Worm (Caenorhabditis elegans) whole organism, young adult: Measurements from ENCODE around the gene his-17.

ENCODE experiments used
- B0261.1 ChIP-seq: sonication (generic microtip); optimal IDR thresholded peaks from 2 replicates; lab custom pipeline; 2016; ENCODE audit warnings: mild to moderate bottlenecking, missing genetic modification characterization, moderate library complexity, missing compliant biosample characterization
- C06A6.2 ChIP-seq: fragments of 200-800 bp; sonication (Bioruptor generic); conservative IDR thresholded peaks from 2 replicates; pipeline ENCODE4 v1.3.6; 2022; ENCODE audit warnings: missing genetic modification characterization, missing compliant biosample characterization
- F52B5.7 ChIP-seq: sonication (generic microtip); optimal IDR thresholded peaks from 2 replicates; lab custom pipeline; 2016; ENCODE audit warnings: mild to moderate bottlenecking, missing genetic modification characterization, missing compliant biosample characterization
- F55B11.4 ChIP-seq: sonication (generic microtip); optimal IDR thresholded peaks from 2 replicates; lab custom pipeline; 2016; ENCODE audit warnings: missing compliant biosample characterization, missing genetic modification characterization, borderline replicate concordance; ENCODE audit not compliant: insufficient read depth
- F57C9.4 ChIP-seq: sonication (generic microtip); optimal IDR thresholded peaks from 2 replicates; lab custom pipeline; 2017; ENCODE audit warnings: mild to moderate bottlenecking, missing genetic modification characterization, missing compliant biosample characterization
- K11D2.4 ChIP-seq: fragments of 200-800 bp; sonication (Bioruptor generic); IDR thresholded peaks from 2 replicates; pipeline ENCODE4 v1.3.6; 2022; ENCODE audit warnings: missing genetic modification reagents, missing genetic modification characterization, missing compliant biosample characterization
- Y79H2A.3 ChIP-seq: fragments of 200-800 bp; sonication (Bioruptor generic); conservative IDR thresholded peaks from 2 replicates; pipeline ENCODE4 v1.3.6; 2022; ENCODE audit warnings: missing genetic modification reagents, missing genetic modification characterization, missing compliant biosample characterization
- ama-1 ChIP-seq, 3 experiments: fragments of 150-350 bp in 1 of 3; sonication (generic microtip) in 2 of 3; optimal IDR thresholded peaks; 2 replicates each; lab custom pipeline; 2014 to 2018; ENCODE audit warnings: missing biosample characterization in 2 of 3, missing genetic modification characterization in 2 of 3, missing genetic modification reagents in 2 of 3
- athp-1 ChIP-seq: sonication (generic microtip); optimal IDR thresholded peaks from 2 replicates; lab custom pipeline; 2017; ENCODE audit warnings: mild to moderate bottlenecking, missing genetic modification characterization, missing compliant biosample characterization
- attf-5 ChIP-seq: fragments of 200-800 bp; sonication (Bioruptor generic); optimal IDR thresholded peaks from 2 replicates; lab custom pipeline; 2018; ENCODE audit warnings: mild to moderate bottlenecking, missing genetic modification characterization, missing compliant biosample characterization
- attf-6 ChIP-seq: fragments of 200-800 bp; sonication (Bioruptor generic); IDR thresholded peaks from 2 replicates; pipeline ENCODE4 v1.3.6; 2022; ENCODE audit warnings: missing genetic modification reagents, missing genetic modification characterization, missing compliant biosample characterization
- ccch-3 ChIP-seq: fragments of 200-800 bp; sonication (Bioruptor generic); optimal IDR thresholded peaks from 2 replicates; lab custom pipeline; 2018; ENCODE audit warnings: mild to moderate bottlenecking, missing genetic modification characterization, missing compliant biosample characterization
- cebp-1 ChIP-seq, 2 experiments: fragments of 200-800 bp in 1 of 2; sonication (Bioruptor generic) in 1 of 2; sonication (generic microtip) in 1 of 2; IDR thresholded peaks in 1 of 2; optimal IDR thresholded peaks in 1 of 2; 2 replicates each; pipeline versions ENCODE4 v1.3.6 to Lab custom; 2017 to 2022; ENCODE audit warnings: missing compliant biosample characterization in 2 of 2, missing genetic modification characterization in 2 of 2, mild to moderate bottlenecking in 1 of 2, missing genetic modification reagents in 1 of 2, moderate library complexity in 1 of 2
- cebp-2 ChIP-seq: fragments of 200-800 bp; sonication (Bioruptor generic); IDR thresholded peaks from 2 replicates; pipeline ENCODE4 v1.3.6; 2022; ENCODE audit warnings: missing genetic modification characterization, missing compliant biosample characterization
- ceh-100 ChIP-seq: fragments of 200-800 bp; sonication (Bioruptor generic); IDR thresholded peaks from 2 replicates; pipeline ENCODE4 v1.3.6; 2022; ENCODE audit warnings: missing genetic modification reagents, missing genetic modification characterization, missing compliant biosample characterization
- ceh-91 ChIP-seq: fragments of 200-800 bp; sonication (Bioruptor generic); IDR thresholded peaks from 2 replicates; pipeline ENCODE4 v1.3.6; 2022; ENCODE audit warnings: missing genetic modification reagents, missing genetic modification characterization, missing compliant biosample characterization
- hrde-1 ChIP-seq: sonication (generic microtip); optimal IDR thresholded peaks from 2 replicates; lab custom pipeline; 2016; ENCODE audit warnings: missing genetic modification characterization, mild to moderate bottlenecking, missing compliant biosample characterization, moderate library complexity, missing genotype, missing genetic modification reagents, borderline replicate concordance
- lag-1 ChIP-seq: fragments of 200-800 bp; sonication (Bioruptor generic); IDR thresholded peaks from 2 replicates; pipeline ENCODE4 v1.3.6; 2022; ENCODE audit warnings: missing genetic modification reagents, missing genetic modification characterization, missing compliant biosample characterization
- let-526 ChIP-seq: fragments of 200-800 bp; sonication (Bioruptor generic); IDR thresholded peaks from 2 replicates; pipeline ENCODE4 v1.3.6; 2022; ENCODE audit warnings: missing genetic modification reagents, missing genetic modification characterization, missing compliant biosample characterization
- let-607 ChIP-seq, 2 experiments: fragments of 200-800 bp in 1 of 2; sonication (Bioruptor generic) in 1 of 2; sonication (generic microtip) in 1 of 2; optimal IDR thresholded peaks; 2 replicates each; lab custom pipeline; 2016 to 2018; ENCODE audit warnings: mild to moderate bottlenecking in 2 of 2, missing compliant biosample characterization in 2 of 2, missing genetic modification characterization in 2 of 2, moderate library complexity in 2 of 2, missing genotype in 1 of 2
- lin-26 ChIP-seq: fragments of 200-800 bp; sonication (Bioruptor generic); IDR thresholded peaks from 2 replicates; pipeline ENCODE4 v1.3.6; 2022; ENCODE audit warnings: missing genetic modification reagents, missing genetic modification characterization, missing compliant biosample characterization
- lin-40 ChIP-seq: sonication (generic microtip); optimal IDR thresholded peaks from 2 replicates; lab custom pipeline; 2016; ENCODE audit warnings: missing genetic modification characterization, mild to moderate bottlenecking, missing compliant biosample characterization, missing genotype, missing genetic modification reagents
- lin-54 ChIP-seq: fragments of 200-800 bp; sonication (Bioruptor generic); optimal IDR thresholded peaks from 2 replicates; lab custom pipeline; 2018; ENCODE audit warnings: mild to moderate bottlenecking, missing genetic modification characterization, missing compliant biosample characterization
- lsl-1 ChIP-seq: fragments of 200-800 bp; sonication (Bioruptor generic); optimal IDR thresholded peaks from 2 replicates; lab custom pipeline; 2018; ENCODE audit warnings: mild to moderate bottlenecking, missing genetic modification characterization, moderate library complexity, missing compliant biosample characterization
- lsy-27 ChIP-seq: sonication (generic microtip); optimal IDR thresholded peaks from 2 replicates; lab custom pipeline; 2017; ENCODE audit warnings: missing genetic modification characterization, mild to moderate bottlenecking, missing compliant biosample characterization, antibody characterized with exemption, missing genotype, borderline replicate concordance; ENCODE audit not compliant: insufficient read depth
- madf-3 ChIP-seq: fragments of 200-800 bp; sonication (Bioruptor generic); IDR thresholded peaks from 2 replicates; pipeline ENCODE4 v1.3.6; 2022; ENCODE audit warnings: missing genetic modification reagents, missing genetic modification characterization, missing compliant biosample characterization
- mcd-1 ChIP-seq: fragments of 200-800 bp; sonication (Bioruptor generic); IDR thresholded peaks from 2 replicates; pipeline ENCODE4 v1.3.6; 2022; ENCODE audit warnings: missing genetic modification reagents, missing genetic modification characterization, missing compliant biosample characterization
- nhr-179 ChIP-seq: sonication (generic microtip); optimal IDR thresholded peaks from 2 replicates; lab custom pipeline; 2016; ENCODE audit warnings: mild to moderate bottlenecking, missing genetic modification characterization, missing compliant biosample characterization
- nhr-27 ChIP-seq: fragments of 200-800 bp; sonication (Bioruptor generic); optimal IDR thresholded peaks from 2 replicates; lab custom pipeline; 2018; ENCODE audit warnings: mild to moderate bottlenecking, missing genetic modification characterization, moderate library complexity, missing compliant biosample characterization
- nhr-80 ChIP-seq: sonication (generic microtip); optimal IDR thresholded peaks from 2 replicates; lab custom pipeline; 2016; ENCODE audit warnings: missing genetic modification characterization, missing compliant biosample characterization
- nhr-90 ChIP-seq: sonication (generic microtip); optimal IDR thresholded peaks from 2 replicates; lab custom pipeline; 2016; ENCODE audit warnings: missing genotype, mild to moderate bottlenecking, missing genetic modification characterization, missing compliant biosample characterization
- rcor-1 ChIP-seq: fragments of 200-800 bp; sonication (Bioruptor generic); IDR thresholded peaks from 2 replicates; pipeline ENCODE4 v1.3.6; 2022; ENCODE audit warnings: missing genetic modification reagents, missing genetic modification characterization, missing compliant biosample characterization
- snpc-1.3 ChIP-seq: sonication (generic microtip); optimal IDR thresholded peaks from 2 replicates; lab custom pipeline; 2017; ENCODE audit warnings: missing genetic modification characterization, mild to moderate bottlenecking, missing compliant biosample characterization, antibody characterized with exemption, moderate library complexity, missing genotype, missing genetic modification reagents; ENCODE audit not compliant: insufficient read depth
- snpc-3.4 ChIP-seq: sonication (generic microtip); optimal IDR thresholded peaks from 2 replicates; lab custom pipeline; 2017; ENCODE audit warnings: missing genetic modification characterization, mild to moderate bottlenecking, missing compliant biosample characterization, antibody characterized with exemption, moderate library complexity, missing genotype, missing genetic modification reagents
- somi-1 ChIP-seq: fragments of 200-800 bp; sonication (Bioruptor generic); optimal IDR thresholded peaks from 2 replicates; lab custom pipeline; 2018; ENCODE audit warnings: mild to moderate bottlenecking, missing genetic modification characterization, missing compliant biosample characterization
- xnd-1 ChIP-seq: sonication (generic microtip); optimal IDR thresholded peaks from 2 replicates; lab custom pipeline; 2016; ENCODE audit warnings: missing genotype, missing genetic modification reagents, missing genetic modification characterization, missing compliant biosample characterization
- ztf-26 ChIP-seq: sonication (generic microtip); optimal IDR thresholded peaks from 2 replicates; lab custom pipeline; 2017; ENCODE audit warnings: missing genetic modification characterization, missing compliant biosample characterization
- ztf-28 ChIP-seq: fragments of 200-800 bp; sonication (Bioruptor generic); IDR thresholded peaks from 2 replicates; pipeline ENCODE4 v1.3.6; 2022; ENCODE audit warnings: missing genetic modification reagents, missing genetic modification characterization, missing compliant biosample characterization
- ztf-3 ChIP-seq: fragments of 200-800 bp; sonication (Bioruptor generic); optimal IDR thresholded peaks from 2 replicates; lab custom pipeline; 2018; ENCODE audit warnings: mild to moderate bottlenecking, missing genetic modification characterization, missing compliant biosample characterization

The his-17 gene

DNA sequence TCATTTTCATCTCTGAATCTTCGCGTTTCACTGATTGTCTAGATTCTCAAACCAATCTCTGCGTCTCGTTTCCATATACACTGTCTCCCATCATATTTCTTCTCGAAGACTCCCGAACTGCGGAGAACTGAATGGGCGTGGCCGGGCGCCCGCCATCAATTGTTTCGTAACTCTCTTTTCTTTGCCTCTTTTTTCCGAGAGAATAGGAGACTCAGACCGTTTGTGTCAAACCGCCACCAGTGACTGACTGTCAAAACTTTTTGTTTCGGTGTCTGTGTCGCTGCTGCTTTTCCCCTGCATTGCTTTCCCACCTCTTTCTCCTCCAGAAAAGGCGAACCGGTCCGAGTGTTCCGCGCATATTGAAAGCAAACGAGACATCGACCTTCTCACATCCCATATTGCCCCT, 38.4 kb upstream of the his-17 start, which contains the start of gene unc-23 (continued):
- TF ChIP-seq let-607 (tag; optimal IDR thresholded peaks at IDR 0.05; lab: Kevin White, UChicago): peak; percentile 40 to 75
- TF ChIP-seq ceh-91 (GFP tag; lab: Robert Waterston, UW): no peak
- peak; percentile 78 for TF ChIP-seq ztf-3 (GFP tag; lab: Kevin White, UChicago)
- TF ChIP-seq snpc-3.4 (tag; lab: Kevin White, UChicago): no peak
- TF ChIP-seq lin-40: peak; percentile 91
- no peak for TF ChIP-seq ztf-28 (GFP tag; lab: Robert Waterston, UW)
- peak; percentile 64; the same call in 1 of the 2 replicates for TF ChIP-seq lin-26 (GFP tag; lab: Robert Waterston, UW)
- TF ChIP-seq nhr-179 (tag; lab: Kevin White, UChicago): no peak
- no peak for TF ChIP-seq lsl-1 (GFP tag; lab: Kevin White, UChicago)

DNA sequence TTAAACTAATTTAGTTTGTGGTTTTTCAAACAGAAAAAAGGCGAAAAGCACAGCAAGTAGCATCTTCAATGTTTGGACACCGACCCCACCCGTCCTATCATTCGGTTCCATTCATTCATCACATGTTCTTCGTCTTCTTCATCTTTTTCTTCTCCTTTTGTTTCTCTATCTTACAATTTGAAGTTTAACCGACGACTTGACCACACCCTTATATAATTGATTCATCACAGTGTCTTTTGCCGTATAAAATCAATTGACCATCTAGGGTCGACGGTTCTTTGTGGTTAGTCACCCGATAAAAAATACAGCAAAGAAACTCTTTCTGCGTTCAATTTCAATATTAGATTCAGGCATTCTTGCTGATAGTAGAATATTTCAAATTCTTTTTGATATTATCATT, 37.3 kb upstream of the his-17 start:
- TF ChIP-seq ama-1 (optimal IDR thresholded peaks at IDR 0.05; lab: Kevin White, UChicago) (peak; percentile 29), ama-1 (GFP tag; optimal IDR thresholded peaks at IDR 0.05; lab: Kevin White, UChicago) (no peak), nhr-80 (tag; lab: Kevin White, UChicago) (peak; percentile 24), K11D2.4 (GFP tag; lab: Robert Waterston, UW) (no peak), nhr-27 (tag; lab: Kevin White, UChicago) (no peak), ceh-100 (GFP tag; lab: Robert Waterston, UW) (no peak), hrde-1 (tag; lab: Kevin White, UChicago) (no peak), F52B5.7 (tag; lab: Kevin White, UChicago) (no peak), F55B11.4 (no peak), ztf-26 (peak; percentile 18), B0261.1 (no peak), attf-6 (0 out of 2 replicates have a peak, but pooled peaks have one; percentile 16), lin-54 (peak; percentile 5), lin-40 (peak; percentile 18), snpc-1.3 (no peak), cebp-1 (GFP tag; IDR thresholded peaks at IDR 0.05; lab: Robert Waterston, UW) (no peak), cebp-1 (tag; optimal IDR thresholded peaks at IDR 0.05; lab: Kevin White, UChicago) (peak; percentile 15), madf-3 (GFP tag; lab: Robert Waterston, UW) (no peak), xnd-1 (tag; lab: Kevin White, UChicago) (no peak), C06A6.2 (0 out of 2 replicates have a peak, but pooled peaks have one; percentile 9), nhr-90 (tag; lab: Kevin White, UChicago) (no peak), attf-5 (GFP tag; lab: Kevin White, UChicago) (peak; percentile 15), cebp-2 (GFP tag; lab: Robert Waterston, UW) (no peak), lag-1 (GFP tag; lab: Robert Waterston, UW) (no peak), athp-1 (tag; lab: Kevin White, UChicago) (no peak), rcor-1 (no peak)

- TF ChIP-seq somi-1 (GFP tag; lab: Kevin White, UChicago) (no peak), K11D2.4 (GFP tag; lab: Robert Waterston, UW) (no peak), let-526 (GFP tag; lab: Robert Waterston, UW) (no peak), mcd-1 (no peak), ccch-3 (GFP tag; lab: Kevin White, UChicago) (no peak), lsy-27 (tag; lab: Kevin White, UChicago) (no peak), Y79H2A.3 (GFP tag; lab: Robert Waterston, UW) (no peak), ztf-26 (no peak), F57C9.4 (tag; lab: Kevin White, UChicago) (no peak)
- TF ChIP-seq, all 124 proteins: peak for 0
These were observed 36.5 kb upstream of the his-17 start for ce11 chrV:8934264-8934663.
